Fruit fly (Drosophila melanogaster) whole organism, embryonic: Measurements from ENCODE around the gene Frmd5.

Experiments
- BEAF-32 ChIP-seq: fragments of 200-800 bp; sonication (Bioruptor generic); optimal IDR thresholded peaks from 3 replicates; lab custom pipeline; 2017; ENCODE audit warnings: missing biosample characterization, missing genetic modification characterization, mild to moderate bottlenecking, moderate library complexity, missing genetic modification reagents
- C15 ChIP-seq: fragments of 200-800 bp; sonication (Bioruptor generic); IDR thresholded peaks from 3 replicates; pipeline ENCODE4 v1.3.6; 2022; ENCODE audit warnings: missing biosample characterization, missing genetic modification characterization
- CG10543 ChIP-seq: fragments of 200-800 bp; sonication (Bioruptor generic); optimal IDR thresholded peaks from 3 replicates; lab custom pipeline; 2017; ENCODE audit warnings: missing biosample characterization, mild to moderate bottlenecking, missing genetic modification characterization, moderate library complexity
- CG10565 ChIP-seq: fragments of 200-800 bp; sonication (Bioruptor generic); optimal IDR thresholded peaks from 3 replicates; lab custom pipeline; 2016; ENCODE audit warnings: missing biosample characterization, mild to moderate bottlenecking, missing genetic modification characterization
- CG12219 ChIP-seq: fragments of 200-800 bp; sonication (Bioruptor generic); optimal IDR thresholded peaks from 3 replicates; lab custom pipeline; 2018; ENCODE audit warnings: missing biosample characterization, mild to moderate bottlenecking, missing genetic modification characterization
- CG13296 ChIP-seq: fragments of 200-800 bp; sonication (Bioruptor generic); optimal IDR thresholded peaks from 3 replicates; lab custom pipeline; 2018; ENCODE audit warnings: missing biosample characterization, mild to moderate bottlenecking, missing genetic modification characterization
- CG13424 ChIP-seq: fragments of 200-800 bp; sonication (Bioruptor generic); optimal IDR thresholded peaks from 2 replicates; lab custom pipeline; 2019; ENCODE audit warnings: missing biosample characterization, mild to moderate bottlenecking, missing genetic modification characterization, moderate library complexity
- CG15269 ChIP-seq: fragments of 200-800 bp; sonication (Bioruptor generic); optimal IDR thresholded peaks from 2 replicates; lab custom pipeline; 2018; ENCODE audit warnings: missing biosample characterization, mild to moderate bottlenecking, missing genetic modification characterization, moderate library complexity
- CG15696 ChIP-seq: fragments of 200-800 bp; sonication (Bioruptor generic); optimal IDR thresholded peaks from 2 replicates; lab custom pipeline; 2019; ENCODE audit warnings: missing biosample characterization, mild to moderate bottlenecking, missing genetic modification characterization, moderate library complexity
- CG1602 ChIP-seq: fragments of 200-800 bp; sonication (Bioruptor generic); optimal IDR thresholded peaks from 3 replicates; lab custom pipeline; 2016; ENCODE audit warnings: missing biosample characterization, missing genetic modification characterization
- CG1603 ChIP-seq: fragments of 200-800 bp; sonication (Bioruptor generic); optimal IDR thresholded peaks from 2 replicates; lab custom pipeline; 2019; ENCODE audit warnings: missing biosample characterization, mild to moderate bottlenecking, missing genetic modification characterization, moderate library complexity
- CG17361 ChIP-seq: fragments of 200-800 bp; sonication (Bioruptor generic); IDR thresholded peaks from 3 replicates; pipeline ENCODE4 v1.3.6; 2022; ENCODE audit warnings: missing biosample characterization, missing genetic modification characterization
- CG6689 ChIP-seq: fragments of 200-800 bp; sonication (Bioruptor generic); IDR thresholded peaks from 2 replicates; pipeline ENCODE4 v1.3.6; 2022; ENCODE audit warnings: missing biosample characterization, missing genetic modification characterization
- CG7928 ChIP-seq: fragments of 200-800 bp; sonication (Bioruptor generic); optimal IDR thresholded peaks from 2 replicates; lab custom pipeline; 2017; ENCODE audit warnings: missing biosample characterization, mild to moderate bottlenecking, missing genetic modification characterization
- CG8281 ChIP-seq: fragments of 200-800 bp; sonication (Bioruptor generic); optimal IDR thresholded peaks from 2 replicates; lab custom pipeline; 2018; ENCODE audit warnings: missing biosample characterization, mild to moderate bottlenecking, missing genetic modification characterization, moderate library complexity
- CG8765 ChIP-seq: fragments of 200-800 bp; sonication (Bioruptor generic); IDR thresholded peaks from 2 replicates; pipeline ENCODE4 v1.3.6; 2022; ENCODE audit warnings: missing biosample characterization, missing genetic modification characterization
- CG9932 ChIP-seq: fragments of 200-800 bp; sonication (Bioruptor generic); IDR thresholded peaks from 2 replicates; pipeline ENCODE4 v1.3.6; 2022; ENCODE audit warnings: missing biosample characterization, missing genetic modification characterization
- CTCF ChIP-seq: fragments of 200-800 bp; sonication (Bioruptor generic); optimal IDR thresholded peaks from 2 replicates; lab custom pipeline; 2017; ENCODE audit warnings: missing biosample characterization, mild to moderate bottlenecking, missing genetic modification characterization, moderate library complexity
- Deaf1 ChIP-seq: fragments of 200-800 bp; optimal IDR thresholded peaks from 3 replicates; lab custom pipeline; 2019; ENCODE audit warnings: missing biosample characterization, mild to moderate bottlenecking, missing genetic modification characterization, moderate library complexity
- Dek ChIP-seq: fragments of 200-800 bp; sonication (Bioruptor generic); optimal IDR thresholded peaks from 3 replicates; lab custom pipeline; 2019; ENCODE audit warnings: missing biosample characterization, mild to moderate bottlenecking, missing genetic modification characterization, moderate library complexity
- H15 ChIP-seq: fragments of 200-800 bp; sonication (Bioruptor generic); IDR thresholded peaks from 3 replicates; pipeline ENCODE4 v1.3.6; 2022; ENCODE audit warnings: missing biosample characterization, missing genetic modification characterization
- HLH3B ChIP-seq: fragments of 200-800 bp; sonication (Bioruptor generic); IDR thresholded peaks from 2 replicates; pipeline ENCODE4 v1.3.6; 2022; ENCODE audit warnings: missing biosample characterization, missing genetic modification characterization
- HmgD ChIP-seq: fragments of 200-800 bp; sonication (Bioruptor generic); optimal IDR thresholded peaks from 3 replicates; lab custom pipeline; 2016; ENCODE audit warnings: missing biosample characterization, missing genetic modification characterization
- HmgZ ChIP-seq: fragments of 200-800 bp; sonication (Bioruptor generic); optimal IDR thresholded peaks from 2 replicates; lab custom pipeline; 2018; ENCODE audit warnings: missing biosample characterization, mild to moderate bottlenecking, missing genetic modification characterization
- Med ChIP-seq: fragments of 200-800 bp; sonication (Bioruptor generic); peaks from one replicate; lab custom pipeline; 2016; ENCODE audit warnings: missing biosample characterization, missing genetic modification characterization, mild to moderate bottlenecking, inconsistent platforms, moderate library complexity
- Myb ChIP-seq: fragments of 200-800 bp; sonication (Bioruptor generic); optimal IDR thresholded peaks from 2 replicates; lab custom pipeline; 2016; ENCODE audit warnings: missing biosample characterization, missing genetic modification characterization
- Nf-YB ChIP-seq: fragments of 200-800 bp; sonication (Bioruptor generic); optimal IDR thresholded peaks from 3 replicates; lab custom pipeline; 2019; ENCODE audit warnings: missing biosample characterization, mild to moderate bottlenecking, missing genetic modification characterization, moderate library complexity
- Nf-YC ChIP-seq: fragments of 200-800 bp; optimal IDR thresholded peaks from 3 replicates; lab custom pipeline; 2019; ENCODE audit warnings: missing biosample characterization, mild to moderate bottlenecking, missing genetic modification characterization, moderate library complexity
- Ptx1 ChIP-seq: fragments of 200-800 bp; sonication (Bioruptor generic); IDR thresholded peaks from 2 replicates; pipeline ENCODE4 v1.3.6; 2022; ENCODE audit warnings: missing biosample characterization, missing genetic modification characterization
- Sox102F ChIP-seq: fragments of 200-800 bp; sonication (Bioruptor generic); optimal IDR thresholded peaks from 2 replicates; lab custom pipeline; 2018; ENCODE audit warnings: missing biosample characterization, mild to moderate bottlenecking, missing genetic modification characterization, moderate library complexity
- ac ChIP-seq: fragments of 200-800 bp; sonication (Bioruptor generic); optimal IDR thresholded peaks from 3 replicates; lab custom pipeline; 2017; ENCODE audit warnings: missing biosample characterization, mild to moderate bottlenecking, missing genetic modification characterization
- ato ChIP-seq: fragments of 200-800 bp; sonication (Bioruptor generic); IDR thresholded peaks from 2 replicates; pipeline ENCODE4 v1.3.6; 2022; ENCODE audit warnings: missing biosample characterization, missing genetic modification characterization; ENCODE audit not compliant: partially characterized antibody
- crc ChIP-seq: fragments of 200-800 bp; sonication (Bioruptor generic); optimal IDR thresholded peaks from 2 replicates; lab custom pipeline; 2016; ENCODE audit warnings: missing biosample characterization, missing genetic modification characterization
- croc ChIP-seq: fragments of 200-800 bp; sonication (Bioruptor generic); conservative IDR thresholded peaks from 3 replicates; pipeline ENCODE4 v1.3.6; 2022; ENCODE audit warnings: missing biosample characterization, missing genetic modification characterization
- dmrt99B ChIP-seq: fragments of 200-800 bp; sonication (Bioruptor generic); optimal IDR thresholded peaks from 2 replicates; lab custom pipeline; 2018; ENCODE audit warnings: missing biosample characterization, mild to moderate bottlenecking, missing genetic modification characterization, moderate library complexity
- ewg ChIP-seq: fragments of 200-800 bp; sonication (Bioruptor generic); optimal IDR thresholded peaks from 3 replicates; lab custom pipeline; 2017; ENCODE audit warnings: mild to moderate bottlenecking, missing biosample characterization, missing genetic modification reagents, missing genetic modification characterization
- fd64A ChIP-seq: fragments of 200-800 bp; sonication (Bioruptor generic); optimal IDR thresholded peaks from 3 replicates; lab custom pipeline; 2018; ENCODE audit warnings: missing biosample characterization, mild to moderate bottlenecking, missing genetic modification characterization
- ftz-f1 ChIP-seq: fragments of 200-800 bp; sonication (Bioruptor generic); optimal IDR thresholded peaks from 2 replicates; lab custom pipeline; 2016; ENCODE audit warnings: missing biosample characterization, missing genetic modification characterization
- gcm2 ChIP-seq: fragments of 200-800 bp; sonication (Bioruptor generic); optimal IDR thresholded peaks from 2 replicates; lab custom pipeline; 2016; ENCODE audit warnings: missing biosample characterization, missing genetic modification characterization
- gfzf ChIP-seq: fragments of 200-800 bp; sonication (Bioruptor generic); optimal IDR thresholded peaks from 2 replicates; lab custom pipeline; 2016; ENCODE audit warnings: missing biosample characterization, mild to moderate bottlenecking, missing genetic modification characterization, moderate library complexity
- hkb ChIP-seq, 2 experiments: fragments of 200-800 bp in 1 of 2; fragments of >200 bp in 1 of 2; sonication (Bioruptor generic) in 1 of 2; IDR thresholded peaks in 1 of 2; optimal IDR thresholded peaks in 1 of 2; 2 replicates each; pipeline versions ENCODE4 v1.3.6 to Lab custom; 2017 to 2022; ENCODE audit warnings: missing biosample characterization in 1 of 2, missing genetic modification characterization in 1 of 2
- inv ChIP-seq: fragments of 200-800 bp; sonication (Bioruptor generic); IDR thresholded peaks from 2 replicates; pipeline ENCODE4 v1.3.6; 2022; ENCODE audit warnings: missing biosample characterization, missing genetic modification characterization; ENCODE audit not compliant: partially characterized antibody
- odd ChIP-seq: fragments of 200-800 bp; sonication (Bioruptor generic); optimal IDR thresholded peaks from 2 replicates; lab custom pipeline; 2017; ENCODE audit warnings: missing biosample characterization, mild to moderate bottlenecking, missing genetic modification characterization
- pzg ChIP-seq: fragments of 200-800 bp; sonication (Bioruptor generic); optimal IDR thresholded peaks from 3 replicates; lab custom pipeline; 2018; ENCODE audit warnings: missing biosample characterization, mild to moderate bottlenecking, missing genetic modification characterization, moderate library complexity
- sqz ChIP-seq: fragments of 200-800 bp; sonication (Bioruptor generic); optimal IDR thresholded peaks from 3 replicates; lab custom pipeline; 2018; ENCODE audit warnings: missing biosample characterization, mild to moderate bottlenecking, missing genetic modification characterization
- ssp ChIP-seq: fragments of 200-800 bp; sonication (Bioruptor generic); IDR thresholded peaks from 2 replicates; pipeline ENCODE4 v1.3.6; 2022; ENCODE audit warnings: missing biosample characterization, missing genetic modification characterization
- sug ChIP-seq: fragments of 200-800 bp; optimal IDR thresholded peaks from 2 replicates; lab custom pipeline; 2019; ENCODE audit warnings: missing biosample characterization, mild to moderate bottlenecking, missing genetic modification characterization, moderate library complexity
- tx ChIP-seq: fragments of 200-800 bp; sonication (Bioruptor generic); optimal IDR thresholded peaks from 2 replicates; lab custom pipeline; 2016; ENCODE audit warnings: missing biosample characterization, missing genetic modification characterization

Gene Frmd5

DNA sequence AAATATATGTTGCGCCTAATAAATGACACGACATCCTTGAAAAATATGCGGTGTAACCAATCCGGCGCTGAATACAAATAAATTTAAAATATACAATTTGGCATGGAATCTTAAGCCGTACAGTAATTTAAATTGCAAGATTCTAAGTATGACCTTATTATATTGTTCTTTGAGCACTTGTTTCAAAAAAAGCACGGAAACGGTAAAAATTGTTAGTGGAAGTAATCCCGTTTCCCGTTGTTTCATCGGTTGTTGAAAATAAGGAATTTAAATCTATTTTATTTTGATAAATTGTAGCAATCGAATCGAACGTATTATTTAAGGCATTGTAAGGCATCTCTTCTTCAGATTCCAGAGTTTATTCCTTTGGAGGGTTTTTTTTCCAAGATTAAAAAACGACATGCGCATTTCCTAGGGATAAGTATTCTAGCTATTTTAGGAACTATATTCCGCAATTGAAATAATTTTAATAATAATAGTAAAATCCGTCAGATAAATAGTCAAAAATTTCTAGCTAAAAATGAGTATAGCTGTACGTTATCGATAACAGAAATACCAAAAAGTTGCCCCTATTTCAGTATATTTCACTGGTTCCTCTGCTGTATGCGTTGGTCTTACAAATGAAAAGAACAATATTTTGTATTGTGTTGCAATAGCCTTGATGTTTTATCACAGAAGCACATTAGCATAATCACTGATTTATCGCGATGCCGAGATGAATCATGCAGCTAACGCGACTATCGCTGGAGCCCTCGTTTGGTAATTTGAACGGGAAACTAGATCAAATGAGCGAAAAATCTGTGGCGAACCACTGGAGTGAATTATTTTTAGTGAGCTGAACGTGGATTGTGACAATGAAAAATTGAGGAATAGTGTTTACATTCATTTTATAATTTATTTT lies 10.9 kb upstream of the Frmd5 start, which contains the start of gene GATAd (continued):
- TF ChIP-seq Ptx1 (no peak), CG6689 (GFP tag; lab: Robert Waterston, UW) (peak; percentile 6; the same call in 1 of the 2 replicates), dmrt99B (no peak), H15 (GFP tag; lab: Robert Waterston, UW) (no peak), ac (no peak), CG17361 (GFP tag; lab: Robert Waterston, UW) (0 out of 3 replicates have a peak, but pooled peaks have one; percentile 5), pzg (GFP tag; lab: Kevin White, UChicago) (peak; percentile 62), Med (GFP tag; lab: Kevin White, UChicago) (peak; percentile 60), inv (GFP tag; lab: Robert Waterston, UW) (peak; percentile 20; the same call in 1 of the 2 replicates), CG13424 (tag; lab: Kevin White, UChicago) (peak; percentile 21), Nf-YB (GFP tag; lab: Kevin White, UChicago) (no peak), HLH3B (GFP tag; lab: Robert Waterston, UW) (no peak), fd64A (GFP tag; lab: Kevin White, UChicago) (no peak), ato (GFP tag; lab: Robert Waterston, UW) (no peak), CTCF (GFP tag; lab: Kevin White, UChicago) (peak; percentile 1), CG1602 (GFP tag; lab: Kevin White, UChicago) (no peak), CG9932 (GFP tag; lab: Robert Waterston, UW) (0 out of 2 replicates have a peak, but pooled peaks have one; percentile 26), BEAF-32 (peak; percentile 45), croc (no peak), CG15269 (tag; lab: Kevin White, UChicago) (peak; percentile 0), Deaf1 (tag; lab: Kevin White, UChicago) (no peak), ssp (peak; percentile 21; the same call in 1 of the 2 replicates), crc (GFP tag; lab: Kevin White, UChicago) (no peak), odd (no peak), Myb (GFP tag; lab: Kevin White, UChicago) (peak; percentile 30), Nf-YC (peak; percentile 38), CG8765 (GFP tag; lab: Robert Waterston, UW) (no peak), gcm2 (GFP tag; lab: Kevin White, UChicago) (no peak), Sox102F (GFP tag; lab: Kevin White, UChicago) (no peak), ftz-f1 (GFP tag; lab: Kevin White, UChicago) (peak; percentile 61), ewg (GFP tag; lab: Kevin White, UChicago) (peak; percentile 3), gfzf (GFP tag; lab: Kevin White, UChicago) (peak; percentile 58), CG7928 (peak; percentile 88), Dek (tag; lab: Kevin White, UChicago) (peak; percentile 15), HmgD (GFP tag; lab: Kevin White, UChicago) (no peak), CG13296 (GFP tag; lab: Kevin White, UChicago) (no peak), sug (tag; lab: Kevin White, UChicago) (peak; percentile 24), C15 (GFP tag; lab: Robert Waterston, UW) (no peak), CG10543 (GFP tag; lab: Kevin White, UChicago) (peak; percentile 19), CG15696 (tag; lab: Kevin White, UChicago) (no peak), CG1603 (tag; lab: Kevin White, UChicago) (peak; percentile 94), sqz (GFP tag; lab: Kevin White, UChicago) (no peak), hkb (optimal IDR thresholded peaks at IDR 0.05; lab: Kevin White, UChicago) (no peak), hkb (GFP tag; IDR thresholded peaks at IDR 0.05; lab: Robert Waterston, UW) (no peak), HmgZ (tag; lab: Kevin White, UChicago) (peak; percentile 51), CG10565 (GFP tag; lab: Kevin White, UChicago) (no peak), tx (GFP tag; lab: Kevin White, UChicago) (no peak), CG8281 (tag; lab: Kevin White, UChicago) (peak; percentile 79), CG12219 (no peak)
